Worm (Caenorhabditis elegans): ENCODE measurements around the gene ham-2.
A peak's percentile ranks its signal among the peaks of the same experiment; 100 is the strongest.

ham-2 gene

DNA sequence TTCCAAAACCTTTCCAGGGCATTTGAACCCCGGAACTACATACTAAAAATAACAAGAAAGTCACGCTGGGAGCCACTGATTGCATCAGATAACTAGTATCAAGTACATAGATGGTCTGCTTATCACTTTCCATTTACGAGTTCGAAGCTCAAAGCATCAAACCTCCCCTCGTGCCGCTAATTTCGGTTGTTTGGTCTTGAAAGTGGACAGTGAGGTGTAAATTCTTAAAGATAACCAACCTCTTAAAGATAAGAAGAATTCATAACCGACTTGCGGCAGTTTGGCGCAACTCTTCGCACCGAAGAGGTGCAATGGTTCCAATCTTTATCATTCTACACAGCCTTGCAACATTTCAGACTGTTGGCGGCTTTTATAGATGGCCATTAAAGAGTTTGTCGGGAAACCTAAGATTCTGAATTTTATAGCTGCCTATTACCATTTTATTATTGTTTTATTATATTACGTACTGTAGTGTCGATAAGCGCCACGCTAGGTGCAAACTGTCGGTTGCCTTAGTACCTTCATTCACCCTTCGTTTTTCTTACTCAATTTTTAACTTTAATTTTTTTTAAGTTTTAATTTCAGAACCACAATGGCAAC is 10.3 kb downstream of the ham-2 start, which contains the start of gene amt-4:
amt-4 (plus strand) TSS at position 586 of the 600 bp plus-strand sequence.
- no peak for TF ChIP-seq aly-1 (tag; optimal IDR thresholded peaks at IDR 0.05)
- TF ChIP-seq pes-1 (GFP tag; IDR thresholded peaks at IDR 0.05) = no peak
- TF ChIP-seq ets-7 (tag; optimal IDR thresholded peaks at IDR 0.05) = no peak
- no peak for TF ChIP-seq tbx-11 (GFP tag; IDR thresholded peaks at IDR 0.05)
- TF ChIP-seq ceh-13 (GFP tag; optimal IDR thresholded peaks at IDR 0.05) = no peak
- no peak for TF ChIP-seq hmbx-1 (tag; optimal IDR thresholded peaks at IDR 0.05)
- TF ChIP-seq tra-4 (tag; optimal IDR thresholded peaks at IDR 0.05) = no peak

DNA sequence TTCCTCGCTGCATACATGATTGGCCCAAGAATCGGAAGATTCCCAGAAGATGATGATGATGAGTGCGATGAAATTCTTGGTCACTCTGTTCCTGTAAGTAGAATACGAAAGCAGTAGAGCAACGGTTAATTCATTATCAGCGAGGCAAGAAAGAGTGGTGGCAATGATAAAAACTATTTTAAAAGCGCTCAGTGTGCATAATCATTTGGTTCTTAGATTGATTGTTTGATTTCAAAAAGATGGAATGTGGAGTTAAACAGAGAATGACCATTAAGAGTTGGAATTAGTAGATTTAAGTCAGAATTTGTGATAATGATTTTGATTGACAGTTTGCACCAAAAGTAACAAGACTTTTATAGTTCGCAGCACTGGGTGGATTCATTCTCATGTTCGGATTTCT is 12.6 kb downstream of the ham-2 start:
- TF ChIP-seq scrt-1 (GFP tag; IDR thresholded peaks at IDR 0.05) (no peak), sea-1 (GFP tag; conservative IDR thresholded peaks at IDR 0.05) (no peak), ceh-36 (tag; optimal IDR thresholded peaks at IDR 0.05) (no peak), hmg-4 (GFP tag; optimal IDR thresholded peaks at IDR 0.05) (no peak), tra-4 (tag; optimal IDR thresholded peaks at IDR 0.05) (no peak), ceh-13 (GFP tag; optimal IDR thresholded peaks at IDR 0.05) (no peak), F13C5.2 (tag; optimal IDR thresholded peaks at IDR 0.05) (no peak), hnd-1 (tag; optimal IDR thresholded peaks at IDR 0.05) (no peak), tbx-11 (GFP tag; IDR thresholded peaks at IDR 0.05) (no peak), hmbx-1 (tag; optimal IDR thresholded peaks at IDR 0.05) (no peak), flt-1 (GFP tag; IDR thresholded peaks at IDR 0.05) (no peak), pes-1 (GFP tag; IDR thresholded peaks at IDR 0.05) (no peak)

DNA sequence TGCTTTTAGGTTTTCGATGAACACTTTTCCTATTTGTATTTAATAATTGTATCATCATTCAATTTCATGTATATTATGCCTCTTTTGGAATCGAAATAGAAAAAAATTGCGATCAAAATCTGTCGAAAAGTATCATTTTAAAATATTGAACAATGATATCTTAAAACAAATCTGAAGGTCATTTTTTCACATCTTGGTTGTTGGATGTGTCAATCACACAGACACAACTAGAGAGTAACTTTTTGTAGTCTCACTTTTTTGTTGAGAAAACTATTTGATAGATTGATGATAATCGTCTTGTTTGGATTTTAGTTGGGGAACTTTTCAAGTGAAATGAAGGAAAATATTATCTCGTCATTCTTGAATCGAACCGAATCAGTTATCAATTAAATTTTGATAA is 14.8 kb downstream of the ham-2 start:
- TF ChIP-seq pes-1 (GFP tag; IDR thresholded peaks at IDR 0.05) = no peak

DNA sequence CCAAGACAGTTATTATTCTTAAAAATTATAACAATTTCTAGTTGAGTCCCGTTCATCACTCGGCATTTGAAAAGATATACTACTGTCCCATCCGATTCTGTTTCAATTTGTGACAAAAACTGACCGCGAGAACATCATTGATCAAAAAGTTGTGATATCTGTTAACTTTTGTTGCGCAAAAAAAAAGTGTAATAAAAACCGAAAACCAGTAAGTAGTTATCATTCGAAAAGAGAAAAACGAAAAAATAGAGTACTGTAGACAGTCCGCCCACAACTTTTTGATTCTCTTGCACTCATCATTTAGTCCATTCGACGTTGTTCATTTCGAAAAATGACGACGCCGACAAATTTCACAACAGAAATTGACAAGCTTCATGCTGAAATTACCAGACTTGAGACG is 16.7 kb downstream of the ham-2 start, which contains the start of gene amt-1:
amt-1 (plus strand) TSS at position 301 of the 400 bp plus-strand sequence.
- no peak for TF ChIP-seq ets-7 (tag; optimal IDR thresholded peaks at IDR 0.05)
- TF ChIP-seq F13C5.2 (tag; optimal IDR thresholded peaks at IDR 0.05) = no peak
- no peak for TF ChIP-seq B0310.2 (tag; optimal IDR thresholded peaks at IDR 0.05)
- TF ChIP-seq pes-1 (GFP tag; IDR thresholded peaks at IDR 0.05) = no peak
- TF ChIP-seq hmg-4 (GFP tag; optimal IDR thresholded peaks at IDR 0.05) = no peak
- TF ChIP-seq ama-1 (optimal IDR thresholded peaks at IDR 0.05) = no peak
- no peak for TF ChIP-seq tbx-11 (GFP tag; IDR thresholded peaks at IDR 0.05)
- TF ChIP-seq aly-1 (tag; optimal IDR thresholded peaks at IDR 0.05) = no peak

DNA sequence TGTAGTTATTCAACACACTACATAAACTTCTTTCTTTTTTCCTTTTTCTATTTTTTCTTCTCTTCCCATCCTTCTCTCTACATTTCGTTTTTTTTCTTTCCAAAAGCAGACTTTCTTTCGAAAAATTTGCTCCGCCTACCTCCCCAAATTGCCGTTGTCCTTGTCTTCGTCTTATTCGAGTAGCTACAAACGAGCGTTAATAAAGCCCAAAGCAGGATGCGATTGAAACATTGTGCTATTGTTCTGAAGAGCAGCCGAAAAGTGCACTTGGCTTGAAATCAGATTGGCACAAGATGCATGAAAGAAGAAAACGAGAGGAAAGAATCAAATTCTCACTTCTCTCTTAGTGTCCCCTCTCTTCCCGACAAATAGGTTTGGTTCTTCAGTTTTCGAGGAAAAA is 20.4 kb downstream of the ham-2 start:
- TF ChIP-seq tbx-11 (GFP tag; IDR thresholded peaks at IDR 0.05) (no peak), tra-4 (tag; optimal IDR thresholded peaks at IDR 0.05) (no peak), hmbx-1 (tag; optimal IDR thresholded peaks at IDR 0.05) (no peak), aly-1 (tag; optimal IDR thresholded peaks at IDR 0.05) (no peak), tbx-37 (GFP tag; conservative IDR thresholded peaks at IDR 0.05) (no peak), flt-1 (GFP tag; IDR thresholded peaks at IDR 0.05) (no peak)

DNA sequence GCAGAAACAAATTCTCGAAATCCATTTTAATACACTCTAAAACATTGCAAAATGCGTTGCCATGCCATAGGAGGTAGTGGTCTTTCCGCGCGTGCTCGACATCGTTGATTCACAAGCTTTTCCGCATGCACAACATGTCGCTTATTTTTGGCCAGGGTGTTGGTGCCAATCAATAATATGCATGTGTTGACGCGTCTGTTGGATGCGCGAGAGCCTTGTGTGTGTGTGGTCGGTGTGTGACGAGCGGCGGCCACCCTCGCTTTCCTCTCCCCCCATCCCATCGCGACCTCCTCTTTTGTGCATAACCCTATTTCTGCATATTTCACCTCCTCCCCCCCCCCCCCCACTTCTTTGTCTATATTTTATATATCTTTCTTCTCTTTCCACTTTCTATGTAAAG is 21.8 kb downstream of the ham-2 start:
- TF ChIP-seq tra-4 (tag; optimal IDR thresholded peaks at IDR 0.05) (no peak), tbx-11 (GFP tag; IDR thresholded peaks at IDR 0.05) (no peak), flt-1 (GFP tag; IDR thresholded peaks at IDR 0.05) (no peak), ets-7 (tag; optimal IDR thresholded peaks at IDR 0.05) (no peak), sea-1 (GFP tag; conservative IDR thresholded peaks at IDR 0.05) (no peak), scrt-1 (GFP tag; IDR thresholded peaks at IDR 0.05) (no peak), F13C5.2 (tag; optimal IDR thresholded peaks at IDR 0.05) (peak; percentile 43), ceh-13 (GFP tag; optimal IDR thresholded peaks at IDR 0.05) (no peak), tbx-37 (GFP tag; conservative IDR thresholded peaks at IDR 0.05) (no peak), ceh-36 (tag; optimal IDR thresholded peaks at IDR 0.05) (no peak), aly-1 (tag; optimal IDR thresholded peaks at IDR 0.05) (no peak), pes-1 (GFP tag; IDR thresholded peaks at IDR 0.05) (0 out of 2 replicates have a peak, but pooled peaks have one; percentile 45), hmg-4 (GFP tag; optimal IDR thresholded peaks at IDR 0.05) (peak; percentile 70), hnd-1 (tag; optimal IDR thresholded peaks at IDR 0.05) (no peak), hmbx-1 (tag; optimal IDR thresholded peaks at IDR 0.05) (no peak), ama-1 (optimal IDR thresholded peaks at IDR 0.05) (no peak), B0310.2 (tag; optimal IDR thresholded peaks at IDR 0.05) (no peak)

DNA sequence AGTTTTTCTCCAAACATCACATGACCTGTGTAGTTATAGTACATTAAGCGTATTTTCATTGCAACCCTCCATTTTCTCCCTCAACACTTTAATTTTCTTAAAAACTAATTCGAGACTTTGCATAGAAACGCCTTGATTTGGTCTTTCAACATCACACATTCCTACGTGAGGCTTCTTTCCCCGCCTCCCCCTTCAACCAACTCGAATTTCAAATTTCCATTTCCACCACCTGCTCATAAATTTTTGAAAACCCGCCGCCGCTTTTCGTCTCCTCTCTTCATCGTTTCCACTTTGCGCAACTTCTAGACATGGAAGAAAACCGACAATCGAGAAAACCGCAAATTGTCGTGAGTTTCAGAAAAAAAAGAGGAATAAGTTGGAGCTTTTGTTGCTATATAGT is 23.5 kb downstream of the ham-2 start, which contains the start of gene C05E11.3:
C05E11.3 (plus strand) TSS at position 301 of the 400 bp plus-strand sequence.
- TF ChIP-seq sea-1 (GFP tag; conservative IDR thresholded peaks at IDR 0.05) = no peak
- no peak for TF ChIP-seq tra-4 (tag; optimal IDR thresholded peaks at IDR 0.05)
- no peak for TF ChIP-seq scrt-1 (GFP tag; IDR thresholded peaks at IDR 0.05)
- TF ChIP-seq tbx-11 (GFP tag; IDR thresholded peaks at IDR 0.05) = no peak
- no peak for TF ChIP-seq flt-1 (GFP tag; IDR thresholded peaks at IDR 0.05)
- TF ChIP-seq tbx-37 (GFP tag; conservative IDR thresholded peaks at IDR 0.05) = no peak

DNA sequence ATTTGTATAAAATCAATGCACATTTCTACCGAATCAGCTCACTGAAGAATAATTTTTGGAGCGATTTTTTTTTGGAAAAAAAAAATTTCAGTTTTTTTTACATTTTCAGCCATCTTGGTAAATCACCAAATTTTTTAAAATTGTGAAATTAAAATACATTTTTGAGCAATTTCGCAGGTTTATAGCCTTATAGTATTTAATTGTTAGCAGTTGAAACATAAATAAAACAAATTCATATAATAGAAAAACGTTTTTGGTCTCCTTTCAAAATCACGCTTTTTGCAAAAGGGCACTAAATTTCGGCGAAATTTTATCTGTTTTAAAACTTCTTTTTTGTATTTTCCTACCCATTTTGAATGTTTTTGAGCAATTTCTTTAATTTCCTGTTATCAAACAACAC is 24.1 kb downstream of the ham-2 start:
- TF ChIP-seq tra-4 (tag; optimal IDR thresholded peaks at IDR 0.05) (no peak), B0310.2 (tag; optimal IDR thresholded peaks at IDR 0.05) (no peak)

DNA sequence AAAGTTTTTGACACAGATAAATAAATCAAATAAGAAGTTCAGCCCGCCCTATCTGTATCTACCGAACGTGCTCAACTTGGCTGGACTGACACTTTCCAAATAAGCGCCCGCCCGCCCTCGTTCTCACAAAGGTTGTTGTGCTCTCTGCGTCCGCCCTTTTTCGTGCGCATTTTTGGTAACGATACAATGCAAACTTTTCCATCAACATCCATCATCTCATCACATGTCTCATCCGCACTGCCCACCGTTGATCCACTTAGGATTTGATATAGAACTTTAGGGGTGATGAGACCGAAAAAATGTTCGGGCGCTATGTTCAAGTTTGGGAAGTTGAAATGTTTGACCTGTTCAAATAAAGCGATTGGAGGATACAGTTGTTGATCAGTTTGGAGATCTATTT is 31.1 kb downstream of the ham-2 start, which contains the start of gene C05E11.7:
C05E11.7 (minus strand) TSS at position 101 of the 400 bp plus-strand sequence.
- TF ChIP-seq ama-1 (optimal IDR thresholded peaks at IDR 0.05) (no peak), hmbx-1 (tag; optimal IDR thresholded peaks at IDR 0.05) (no peak), tbx-11 (GFP tag; IDR thresholded peaks at IDR 0.05) (no peak), scrt-1 (GFP tag; IDR thresholded peaks at IDR 0.05) (no peak), pes-1 (GFP tag; IDR thresholded peaks at IDR 0.05) (no peak)

All from whole organism, early embryonic.